Worm (Caenorhabditis elegans) whole organism, midembryonic: ENCODE data around the gene C16A3.6.

Source experiments
- T22C8.4 ChIP-seq: fragments of 200-800 bp; sonication (Bioruptor generic); IDR thresholded peaks from 2 replicates; pipeline ENCODE4 v1.3.6; 2022; ENCODE audit warnings: missing genetic modification characterization, missing compliant biosample characterization
- flt-1 ChIP-seq: fragments of 200-800 bp; sonication (Bioruptor generic); IDR thresholded peaks from 2 replicates; pipeline ENCODE4 v1.3.6; 2022; ENCODE audit warnings: missing genetic modification characterization, missing compliant biosample characterization
- klf-2 ChIP-seq: fragments of 200-800 bp; sonication (Bioruptor generic); conservative IDR thresholded peaks from 2 replicates; pipeline ENCODE4 v1.3.6; 2022; ENCODE audit warnings: missing genetic modification reagents, missing genetic modification characterization, missing compliant biosample characterization
- med-1 ChIP-seq: sonication (generic microtip); optimal IDR thresholded peaks from 2 replicates; lab custom pipeline; 2017; ENCODE audit warnings: missing genetic modification characterization, mild to moderate bottlenecking, missing compliant biosample characterization, antibody characterized with exemption, missing genetic modification reagents; ENCODE audit not compliant: insufficient read depth
- ref-1 ChIP-seq: fragments of 200-800 bp; sonication (Bioruptor generic); conservative IDR thresholded peaks from 2 replicates; pipeline ENCODE4 v1.3.6; 2022; ENCODE audit warnings: missing genetic modification reagents, missing genetic modification characterization, missing compliant biosample characterization
- tab-1 ChIP-seq: fragments of 200-800 bp; sonication (Bioruptor generic); IDR thresholded peaks from 2 replicates; pipeline ENCODE4 v1.3.6; 2022; ENCODE audit warnings: missing genetic modification characterization, missing compliant biosample characterization
- ztf-23 ChIP-seq: fragments of 200-800 bp; sonication (Bioruptor generic); IDR thresholded peaks from 2 replicates; pipeline ENCODE4 v1.3.6; 2022; ENCODE audit warnings: missing genetic modification reagents, missing genetic modification characterization, missing compliant biosample characterization
- ztf-29 ChIP-seq: fragments of 200-800 bp; sonication (Bioruptor generic); IDR thresholded peaks from 2 replicates; pipeline ENCODE4 v1.3.6; 2022; ENCODE audit warnings: missing genetic modification reagents, missing genetic modification characterization, missing compliant biosample characterization

DNA sequence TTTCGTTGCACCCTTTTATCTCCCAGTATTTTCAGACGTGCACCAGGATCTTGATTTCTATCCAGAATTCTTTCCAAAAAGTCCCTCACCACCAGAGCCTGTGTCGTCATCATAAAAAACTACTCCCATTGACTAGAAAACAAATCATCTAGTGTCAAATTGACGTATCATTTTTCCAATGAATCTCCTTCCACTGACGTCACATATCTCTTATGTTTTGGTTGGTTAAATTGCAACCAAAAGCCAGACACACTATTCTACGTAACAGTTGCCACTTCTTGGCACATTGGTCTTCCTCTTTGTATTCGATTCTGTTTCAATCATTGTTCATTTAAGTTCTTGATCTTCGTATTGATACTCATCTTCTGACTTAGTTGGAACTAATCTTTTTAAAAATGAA, 19.1 kb downstream of the C16A3.6 start:
- TF ChIP-seq T22C8.4 (no peak), ztf-23 (no peak), flt-1 (GFP tag; lab: Robert Waterston, UW) (no peak), tab-1 (no peak), ref-1 (GFP tag; lab: Robert Waterston, UW) (no peak), klf-2 (GFP tag; lab: Robert Waterston, UW) (no peak), med-1 (GFP tag; lab: Kevin White, UChicago) (no peak), ztf-29 (GFP tag; lab: Robert Waterston, UW) (no peak)
